Fruit fly (Drosophila melanogaster) whole organism, wandering third instar larva: ENCODE results near the gene GABA-B-R1.

Experiments used
- OdsH ChIP-seq: fragments of 200-800 bp; sonication (Bioruptor generic); optimal IDR thresholded peaks from 2 replicates; lab custom pipeline; 2016; ENCODE audit warnings: missing biosample characterization, mild to moderate bottlenecking, missing genetic modification characterization
- br ChIP-seq: fragments of 200-800 bp; sonication (Bioruptor generic); optimal IDR thresholded peaks from 2 replicates; lab custom pipeline; 2016; ENCODE audit warnings: missing biosample characterization, missing genetic modification characterization
- psq ChIP-seq: fragments of 200-800 bp; sonication (Bioruptor generic); optimal IDR thresholded peaks from 3 replicates; lab custom pipeline; 2017; ENCODE audit warnings: missing biosample characterization, mild to moderate bottlenecking, missing genetic modification characterization, moderate library complexity

dm6 chr2L:15061368-15061767 lies 45.2 kb downstream of the GABA-B-R1 start, which contains the start of the genes solo and vas:
- TF ChIP-seq psq (GFP tag; lab: Kevin White, UChicago): no peak
- no peak for TF ChIP-seq OdsH (GFP tag; lab: Kevin White, UChicago)
- no peak for TF ChIP-seq br
